Fruit fly (Drosophila melanogaster): ENCODE data around the gene CG42587.
A peak's percentile ranks its signal among the peaks of the same experiment; 100 is the strongest.

CG42587 gene

dm6 chr2L:14712245-14712644, 32.8 kb downstream of the CG42587 start, which contains the start of gene CG15282:
Gene CG15282, plus strand, starts transcription at chr2L:14712471.
- no peak for TF ChIP-seq Rel (GFP tag; optimal IDR thresholded peaks at IDR 0.05)
- TF ChIP-seq Rel (tag; optimal IDR thresholded peaks at IDR 0.05): peak; percentile 49
- no peak for TF ChIP-seq sv (GFP tag; optimal IDR thresholded peaks at IDR 0.05)
- TF ChIP-seq Dif (GFP tag; optimal IDR thresholded peaks at IDR 0.05; ENCODE audit: partially characterized antibody): peak; percentile 3

dm6 chr2L:14706194-14706593, 38.8 kb downstream of the CG42587 start:
- TF ChIP-seq foxo (GFP tag; optimal IDR thresholded peaks at IDR 0.05) (peak in 1 of 2 experiments; percentile 84), Jra (GFP tag; optimal IDR thresholded peaks at IDR 0.05) (peak; percentile 61), sv (GFP tag; optimal IDR thresholded peaks at IDR 0.05) (peak; percentile 68), tai (GFP tag; optimal IDR thresholded peaks at IDR 0.05) (peak; percentile 67), dsf (GFP tag; optimal IDR thresholded peaks at IDR 0.05; ENCODE audit: borderline replicate concordance) (no peak), N (GFP tag; optimal IDR thresholded peaks at IDR 0.05) (no peak), ey (GFP tag; optimal IDR thresholded peaks at IDR 0.05) (peak; percentile 68), h (GFP tag; optimal IDR thresholded peaks at IDR 0.05) (peak; percentile 81), Hnf4 (GFP tag; optimal IDR thresholded peaks at IDR 0.05) (peak; percentile 67), rgr (GFP tag; optimal IDR thresholded peaks at IDR 0.05) (peak; percentile 75), psq (GFP tag; optimal IDR thresholded peaks at IDR 0.05) (peak; percentile 55), Sp1 (GFP tag; optimal IDR thresholded peaks at IDR 0.05) (no peak), GATAd (GFP tag; optimal IDR thresholded peaks at IDR 0.05) (no peak), Hr78 (GFP tag; optimal IDR thresholded peaks at IDR 0.05) (no peak), CG32264 (GFP tag; optimal IDR thresholded peaks at IDR 0.05) (peak; percentile 61), jim (GFP tag; optimal IDR thresholded peaks at IDR 0.05) (peak; percentile 20), Vsx2 (GFP tag; optimal IDR thresholded peaks at IDR 0.05; ENCODE audit: partially characterized antibody) (no peak), OdsH (GFP tag; optimal IDR thresholded peaks at IDR 0.05) (peak; percentile 73), pan (optimal IDR thresholded peaks at IDR 0.05) (no peak), CrebA (GFP tag; optimal IDR thresholded peaks at IDR 0.05; ENCODE audit: borderline replicate concordance) (no peak), usp (GFP tag; optimal IDR thresholded peaks at IDR 0.05) (no peak), lola (GFP tag; optimal IDR thresholded peaks at IDR 0.05) (no peak), dl (GFP tag; optimal IDR thresholded peaks at IDR 0.05; ENCODE audit: insufficient read depth in 1 of 2, partially characterized antibody in 2 of 2) (no peak), Dif (GFP tag; optimal IDR thresholded peaks at IDR 0.05; ENCODE audit: partially characterized antibody) (no peak), br (GFP tag; optimal IDR thresholded peaks at IDR 0.05) (peak; percentile 59), dmrt93B (GFP tag; optimal IDR thresholded peaks at IDR 0.05) (peak; percentile 47), woc (GFP tag; optimal IDR thresholded peaks at IDR 0.05) (no peak), HLH106 (tag; optimal IDR thresholded peaks at IDR 0.05) (peak; percentile 62), fru (GFP tag; optimal IDR thresholded peaks at IDR 0.05) (peak; percentile 69), sage (GFP tag; optimal IDR thresholded peaks at IDR 0.05) (no peak), brk (GFP tag; optimal IDR thresholded peaks at IDR 0.05) (peak; percentile 1), Abd-B (GFP tag; optimal IDR thresholded peaks at IDR 0.05) (no peak), Mio (GFP tag; optimal IDR thresholded peaks at IDR 0.05) (peak; percentile 2), CG9705 (GFP tag; optimal IDR thresholded peaks at IDR 0.05) (peak; percentile 40), Dfd (GFP tag; optimal IDR thresholded peaks at IDR 0.05) (no peak), Myc (optimal IDR thresholded peaks at IDR 0.05) (peak; percentile 97), Rel (GFP tag; optimal IDR thresholded peaks at IDR 0.05) (no peak), Rel (tag; optimal IDR thresholded peaks at IDR 0.05) (peak; percentile 16), Hr83 (GFP tag; optimal IDR thresholded peaks at IDR 0.05; ENCODE audit: poor library complexity, severe bottlenecking) (peak; percentile 92)

dm6 chr2L:14701495-14701894, 43.5 kb downstream of the CG42587 start:
- TF ChIP-seq sv (GFP tag; optimal IDR thresholded peaks at IDR 0.05) (peak; percentile 32), jim (GFP tag; optimal IDR thresholded peaks at IDR 0.05) (no peak)
